Fruit fly (Drosophila melanogaster) Kc167 (cell line): ENCODE measurements around the gene Desat2.
A peak's percentile ranks its signal among the peaks of the same experiment; 100 is the strongest.

Source experiments
- Myc ChIP-seq: fragments of >200 bp; optimal IDR thresholded peaks from 2 replicates; lab custom pipeline; 2017; ENCODE audit warnings: missing external identifiers
- Sin3A ChIP-seq: fragments of >200 bp; optimal IDR thresholded peaks from 2 replicates; lab custom pipeline; 2018; ENCODE audit warnings: missing external identifiers
- h ChIP-seq: fragments of >200 bp; optimal IDR thresholded peaks from 3 replicates; lab custom pipeline; 2018; ENCODE audit warnings: missing external identifiers
- insv ChIP-seq: fragments of >200 bp; optimal IDR thresholded peaks from 3 replicates; lab custom pipeline; 2018; ENCODE audit warnings: missing external identifiers
- psq ChIP-seq: fragments of >200 bp; optimal IDR thresholded peaks from 2 replicates; lab custom pipeline; 2017; ENCODE audit warnings: missing external identifiers
- ttk ChIP-seq: sonication (Bioruptor generic); optimal IDR thresholded peaks from 2 replicates; lab custom pipeline; 2017; ENCODE audit warnings: missing external identifiers

Gene Desat2

DNA sequence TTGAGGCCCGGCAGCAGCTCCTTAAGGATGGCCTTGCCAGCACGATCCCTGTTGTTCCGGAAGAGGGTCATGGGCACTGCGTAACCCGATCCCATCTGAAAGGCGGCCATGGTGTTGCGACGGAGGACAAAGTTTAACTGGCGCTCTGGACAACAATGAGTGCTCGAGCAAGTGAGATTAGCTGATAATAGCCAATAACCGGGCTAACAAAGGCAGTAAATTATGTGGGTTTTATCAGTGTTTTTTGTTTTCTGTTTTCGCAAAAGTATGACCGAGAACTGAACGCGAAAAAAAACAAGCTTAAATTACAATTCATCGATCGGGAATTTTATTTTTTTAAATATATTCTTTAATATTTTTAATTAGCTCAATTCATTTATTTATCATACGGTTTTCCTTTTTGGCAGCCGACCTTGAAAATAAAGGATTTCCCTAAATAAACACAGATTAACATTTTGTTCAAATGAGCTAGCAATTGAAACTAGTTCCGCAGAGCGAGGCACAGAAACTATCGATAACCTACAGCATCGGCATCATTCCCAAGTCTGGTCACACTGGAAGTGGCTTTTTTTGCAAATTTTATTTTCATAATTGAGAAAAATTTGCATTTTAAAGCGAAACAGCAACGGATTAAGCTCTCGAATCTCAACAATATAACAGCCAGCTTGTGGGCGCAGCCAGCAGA, 22.6 kb upstream of the Desat2 start, which contains the start of the genes Dip-C and pps:
Gene Dip-C (minus strand): TSS at position 486 of the 685 bp plus-strand sequence.
Gene pps (plus strand): TSS at position 555 of the 685 bp plus-strand sequence.
- TF ChIP-seq insv (lab: Kevin White, UChicago) (no peak), Myc (lab: Kevin White, UChicago) (no peak), Sin3A (lab: Kevin White, UChicago) (no peak), h (lab: Kevin White, UChicago) (no peak)

dm6 chr3R:12422379-12422975, 13.6 kb upstream of the Desat2 start, which contains the start of the genes Scgbeta and CG17202:
Scgbeta (minus strand) TSS chr3R:12422429.
CG17202 (plus strand) TSS chr3R:12422768.
- TF ChIP-seq insv (lab: Kevin White, UChicago) (no peak), h (lab: Kevin White, UChicago) (no peak), ttk (lab: Kevin White, UChicago) (no peak), psq (no peak)

DNA sequence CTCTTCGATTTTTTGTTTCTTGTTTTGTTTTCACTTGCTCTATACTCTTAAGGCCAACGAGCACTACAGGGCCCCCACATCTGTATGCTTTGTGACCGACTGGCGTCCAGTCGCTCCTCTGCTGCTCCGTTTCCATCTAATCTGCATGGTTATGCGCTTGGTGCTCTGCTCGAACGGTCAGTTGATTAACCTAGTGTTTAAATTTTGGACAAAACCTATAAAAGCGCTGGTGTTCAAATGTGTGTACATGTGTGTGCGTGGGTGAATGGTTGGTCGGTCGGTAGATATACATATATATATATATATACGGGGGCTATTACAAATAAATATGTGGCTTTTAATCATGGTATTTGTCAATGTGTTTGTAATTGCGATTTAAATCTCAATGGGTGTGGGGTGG, 12.1 kb upstream of the Desat2 start:
- no peak for TF ChIP-seq psq
- no peak for TF ChIP-seq h (lab: Kevin White, UChicago)
- TF ChIP-seq insv (lab: Kevin White, UChicago): no peak
- no peak for TF ChIP-seq Sin3A (lab: Kevin White, UChicago)
- TF ChIP-seq ttk (lab: Kevin White, UChicago): no peak
- no peak for TF ChIP-seq Myc (lab: Kevin White, UChicago)

- TF ChIP-seq psq (peak; percentile 100), ttk (lab: Kevin White, UChicago) (no peak), insv (lab: Kevin White, UChicago) (no peak), Sin3A (lab: Kevin White, UChicago) (peak; percentile 32)
Observed at dm6 chr3R:12425510-12426309, 10.3 kb upstream of the Desat2 start, which contains the start of gene Pp1-87B. Pp1-87B (minus strand) TSS chr3R:12425917.

DNA sequence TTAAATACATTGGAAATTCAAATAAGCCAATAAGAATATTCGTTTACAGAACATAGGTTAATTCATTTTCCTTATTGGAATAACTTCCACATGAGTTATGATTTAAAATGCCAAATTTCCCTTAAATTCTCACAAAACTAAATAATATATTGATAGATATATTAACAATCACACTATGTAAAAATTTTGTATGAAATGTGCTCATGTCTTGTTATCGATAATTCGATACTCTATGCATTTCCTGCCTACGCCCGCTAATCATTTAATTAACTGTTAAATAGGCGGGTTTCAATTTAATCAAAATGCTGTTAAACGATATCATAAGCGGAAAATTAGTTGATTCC, 9.8 kb upstream of the Desat2 start, which contains the start of gene NANS:
Gene NANS (plus strand): TSS at position 269 of the 344 bp plus-strand sequence.
- no peak for TF ChIP-seq psq
- TF ChIP-seq h (lab: Kevin White, UChicago): no peak
- no peak for TF ChIP-seq ttk (lab: Kevin White, UChicago)
- no peak for TF ChIP-seq insv (lab: Kevin White, UChicago)
- no peak for TF ChIP-seq Sin3A (lab: Kevin White, UChicago)
- TF ChIP-seq Myc (lab: Kevin White, UChicago): no peak

- TF ChIP-seq insv (lab: Kevin White, UChicago) (no peak), psq (no peak)
Observed at dm6 chr3R:12429120-12429610, 6.9 kb upstream of the Desat2 start, which contains the start of the genes CG5641 and CG5245. CG5641 (minus strand) TSS chr3R:12429282. CG5245 (plus strand) TSS chr3R:12429560.

DNA sequence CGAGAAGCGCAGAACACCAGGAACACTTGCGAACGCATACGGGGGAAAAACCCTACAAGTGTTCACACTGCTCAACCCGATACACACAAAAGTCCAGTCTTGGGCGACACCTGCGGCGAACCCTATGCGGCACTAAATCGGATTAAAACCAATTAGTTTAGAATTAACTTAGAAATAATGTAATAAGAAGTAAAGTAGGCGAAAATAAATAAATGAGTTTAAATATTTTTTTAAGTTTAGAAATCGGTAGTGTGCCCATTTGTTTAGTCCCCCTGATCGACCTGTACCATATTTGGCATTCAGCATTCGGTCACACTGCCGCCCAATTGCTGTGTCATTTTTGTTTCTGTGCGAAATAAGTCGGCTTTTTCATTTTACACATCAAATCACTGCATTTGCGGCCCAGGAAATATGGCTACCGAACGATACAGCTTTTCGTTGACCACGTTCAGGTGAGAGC, 5.0 kb upstream of the Desat2 start, which contains the start of gene Prosalpha2:
Gene Prosalpha2 (plus strand): TSS at position 292 of the 460 bp plus-strand sequence.
- TF ChIP-seq Myc (lab: Kevin White, UChicago): no peak
- TF ChIP-seq Sin3A (lab: Kevin White, UChicago): no peak
- no peak for TF ChIP-seq psq
- TF ChIP-seq h (lab: Kevin White, UChicago): no peak
- TF ChIP-seq ttk (lab: Kevin White, UChicago): no peak
- TF ChIP-seq insv (lab: Kevin White, UChicago): no peak

dm6 chr3R:12433764-12434163, 2.3 kb upstream of the Desat2 start, which contains the start of the genes Aos1 and Srlp:
Aos1 (minus strand) TSS chr3R:12433822.
Srlp (plus strand) TSS chr3R:12434098.
- no peak for TF ChIP-seq Myc (lab: Kevin White, UChicago)
- TF ChIP-seq psq: no peak
- TF ChIP-seq Sin3A (lab: Kevin White, UChicago): no peak
- TF ChIP-seq insv (lab: Kevin White, UChicago): no peak

dm6 chr3R:12439039-12439400, 3.0 kb downstream of the Desat2 start, which contains the start of the genes CG17207 and CG46427:
CG17207 (minus strand) TSS chr3R:12439139.
CG46427 (minus strand) TSS chr3R:12439139.
- TF ChIP-seq insv (lab: Kevin White, UChicago) (no peak), ttk (lab: Kevin White, UChicago) (no peak), h (lab: Kevin White, UChicago) (no peak), Sin3A (lab: Kevin White, UChicago) (no peak), Myc (lab: Kevin White, UChicago) (no peak), psq (no peak)

DNA sequence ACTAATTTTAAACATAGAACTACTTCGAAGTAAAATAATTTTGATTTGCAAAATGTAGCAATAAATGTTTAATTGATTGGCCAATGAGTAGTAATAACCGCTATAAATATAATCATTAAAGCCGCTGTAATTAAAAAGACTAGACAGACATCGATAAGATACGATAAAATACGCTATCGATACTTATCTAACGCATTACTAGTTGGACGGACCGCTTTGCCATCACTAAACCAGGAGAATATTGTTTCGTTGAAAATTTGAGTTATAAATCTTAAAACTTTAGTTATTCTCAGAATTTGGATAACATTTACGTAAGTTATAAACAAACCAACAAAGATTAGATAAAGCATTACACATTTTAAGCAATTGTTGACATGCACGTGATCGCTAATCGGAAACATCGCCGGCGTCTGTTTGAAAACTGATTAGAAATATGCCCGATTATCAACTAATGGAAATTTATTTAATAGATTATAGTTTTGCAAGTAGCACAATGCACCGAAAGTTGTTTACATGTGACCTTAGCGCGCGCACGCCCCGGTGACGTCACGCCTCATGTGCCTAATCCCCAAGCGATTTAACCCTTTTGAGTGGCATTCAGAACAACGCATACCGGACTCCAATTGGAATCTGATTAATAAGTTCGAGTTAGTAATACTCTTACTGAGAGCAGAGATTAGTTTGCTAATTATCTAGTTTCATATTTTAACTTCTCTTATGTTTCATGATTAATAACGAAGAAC, 3.5 kb downstream of the Desat2 start, which contains the start of gene Desat1:
Gene Desat1 (plus strand): TSS at position 200 of the 743 bp plus-strand sequence.
- TF ChIP-seq Myc (lab: Kevin White, UChicago) (no peak), insv (lab: Kevin White, UChicago) (no peak), psq (no peak), h (lab: Kevin White, UChicago) (no peak), ttk (lab: Kevin White, UChicago) (no peak), Sin3A (lab: Kevin White, UChicago) (no peak)
